Fruit fly (Drosophila melanogaster) Kc167 (cell line): ENCODE data around the gene RanBP3.

Experiments used
- Sin3A ChIP-seq: fragments of >200 bp; optimal IDR thresholded peaks from 2 replicates; lab custom pipeline; 2018; ENCODE audit warnings: missing external identifiers
- psq ChIP-seq: fragments of >200 bp; optimal IDR thresholded peaks from 2 replicates; lab custom pipeline; 2017; ENCODE audit warnings: missing external identifiers

DNA sequence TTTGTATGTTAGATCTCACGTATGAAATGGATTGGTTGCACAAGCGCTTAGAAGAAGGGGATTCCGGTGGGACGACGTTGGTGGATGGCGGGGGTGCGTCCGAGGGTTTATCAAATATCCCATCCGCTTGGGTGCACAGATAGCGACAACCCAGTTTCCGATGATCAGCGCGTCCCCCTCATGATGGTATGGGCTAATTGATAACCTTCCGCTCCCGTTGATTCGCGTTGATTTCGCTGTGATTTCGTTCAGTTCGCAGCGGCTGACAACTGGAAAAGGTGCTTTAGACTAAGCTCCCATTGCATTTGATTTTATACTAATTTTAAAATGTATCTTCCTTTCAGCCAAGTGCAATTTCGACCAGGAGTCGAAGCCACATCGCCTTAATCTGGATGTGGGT lies 37.0 kb upstream of the RanBP3 start:
- no peak for TF ChIP-seq psq
- TF ChIP-seq Sin3A (lab: Kevin White, UChicago): no peak
